Fruit fly (Drosophila melanogaster) whole organism, embryonic: ENCODE data around the gene SsRbeta.
A peak's percentile ranks its signal among the peaks of the same experiment; 100 is the strongest.

Experiments used
- Atf-2 ChIP-seq: fragments of 200-800 bp; sonication (Bioruptor generic); optimal IDR thresholded peaks from 2 replicates; lab custom pipeline; 2016; ENCODE audit warnings: missing biosample characterization, missing genetic modification characterization
- CG10366 ChIP-seq: fragments of 200-800 bp; sonication (Bioruptor generic); IDR thresholded peaks from 2 replicates; pipeline ENCODE4 v1.3.6; 2022; ENCODE audit warnings: missing biosample characterization, missing genetic modification characterization
- CG10462 ChIP-seq: fragments of 200-800 bp; sonication (Bioruptor generic); optimal IDR thresholded peaks from 2 replicates; lab custom pipeline; 2016; ENCODE audit warnings: missing biosample characterization, missing genetic modification characterization
- CG11456 ChIP-seq: fragments of 200-800 bp; sonication (Bioruptor generic); IDR thresholded peaks from 3 replicates; pipeline ENCODE4 v1.3.6; 2022; ENCODE audit warnings: missing biosample characterization, missing genetic modification characterization
- CG11695 ChIP-seq: fragments of 200-800 bp; sonication (Bioruptor generic); IDR thresholded peaks from 3 replicates; pipeline ENCODE4 v1.3.6; 2022; ENCODE audit warnings: missing biosample characterization, missing genetic modification characterization
- CG11723 ChIP-seq: fragments of 200-800 bp; sonication (Bioruptor generic); optimal IDR thresholded peaks from 2 replicates; lab custom pipeline; 2017; ENCODE audit warnings: missing biosample characterization, mild to moderate bottlenecking, missing genetic modification characterization
- CG12659 ChIP-seq: fragments of 200-800 bp; sonication (Bioruptor generic); optimal IDR thresholded peaks from 3 replicates; lab custom pipeline; 2017; ENCODE audit warnings: mild to moderate bottlenecking, missing biosample characterization, missing genetic modification reagents, missing genetic modification characterization
- CG14667 ChIP-seq: fragments of 200-800 bp; sonication (Bioruptor generic); IDR thresholded peaks from 2 replicates; pipeline ENCODE4 v1.3.6; 2022; ENCODE audit warnings: missing biosample characterization, missing genetic modification characterization
- CG14860 ChIP-seq: fragments of 200-800 bp; sonication (Bioruptor generic); IDR thresholded peaks from 3 replicates; pipeline ENCODE4 v1.3.6; 2022; ENCODE audit warnings: missing biosample characterization, missing genetic modification characterization; ENCODE audit not compliant: partially characterized antibody
- CG15011 ChIP-seq: fragments of 200-800 bp; sonication (Bioruptor generic); optimal IDR thresholded peaks from 3 replicates; lab custom pipeline; 2018; ENCODE audit warnings: missing biosample characterization, mild to moderate bottlenecking, missing genetic modification characterization
- CG17328 ChIP-seq: fragments of 200-800 bp; sonication (Bioruptor generic); IDR thresholded peaks from 2 replicates; pipeline ENCODE4 v1.3.6; 2022; ENCODE audit warnings: missing biosample characterization, missing genetic modification characterization
- CG18599 ChIP-seq: fragments of 200-800 bp; sonication (Bioruptor generic); optimal IDR thresholded peaks from 3 replicates; lab custom pipeline; 2017; ENCODE audit warnings: missing biosample characterization, missing genetic modification characterization, mild to moderate bottlenecking, moderate library complexity, missing genetic modification reagents
- CG18619 ChIP-seq: fragments of 200-800 bp; sonication (Bioruptor generic); optimal IDR thresholded peaks from 3 replicates; lab custom pipeline; 2017; ENCODE audit warnings: missing biosample characterization, mild to moderate bottlenecking, missing genetic modification characterization
- CG33213 ChIP-seq: fragments of 200-800 bp; sonication (Bioruptor generic); optimal IDR thresholded peaks from 3 replicates; lab custom pipeline; 2016; ENCODE audit warnings: missing biosample characterization, missing genetic modification characterization
- CG6175 ChIP-seq: fragments of 200-800 bp; sonication (Bioruptor generic); IDR thresholded peaks from 3 replicates; pipeline ENCODE4 v1.3.6; 2022; ENCODE audit warnings: missing biosample characterization, missing genetic modification characterization
- CG8290 ChIP-seq, 3 experiments: fragments of 200-800 bp; sonication (Bioruptor generic); optimal IDR thresholded peaks; 2 replicates each; lab custom pipeline; 2016 to 2019; ENCODE audit warnings: missing biosample characterization in 3 of 3, missing genetic modification characterization in 3 of 3, mild to moderate bottlenecking in 2 of 3, moderate library complexity in 1 of 3
- CG9932 ChIP-seq: fragments of 200-800 bp; sonication (Bioruptor generic); IDR thresholded peaks from 2 replicates; pipeline ENCODE4 v1.3.6; 2022; ENCODE audit warnings: missing biosample characterization, missing genetic modification characterization
- CHES-1-like ChIP-seq: fragments of 200-800 bp; sonication (Bioruptor generic); optimal IDR thresholded peaks from 2 replicates; lab custom pipeline; 2016; ENCODE audit warnings: missing biosample characterization, missing genetic modification characterization
- CoRest ChIP-seq: fragments of 200-800 bp; sonication (Bioruptor generic); optimal IDR thresholded peaks from 3 replicates; lab custom pipeline; 2018; ENCODE audit warnings: missing biosample characterization, mild to moderate bottlenecking, missing genetic modification characterization, moderate library complexity
- D19A ChIP-seq: fragments of 200-800 bp; optimal IDR thresholded peaks from 3 replicates; lab custom pipeline; 2019; ENCODE audit warnings: missing biosample characterization, mild to moderate bottlenecking, missing genetic modification characterization, moderate library complexity
- D19B ChIP-seq: fragments of 200-800 bp; sonication (Bioruptor generic); optimal IDR thresholded peaks from 2 replicates; lab custom pipeline; 2017; ENCODE audit warnings: missing biosample characterization, mild to moderate bottlenecking, missing genetic modification characterization
- E2f2 ChIP-seq: fragments of 200-800 bp; sonication (Bioruptor generic); IDR thresholded peaks from 2 replicates; pipeline ENCODE4 v1.3.6; 2022; ENCODE audit warnings: missing biosample characterization, missing genetic modification characterization
- GATAe ChIP-seq: fragments of 200-800 bp; sonication (Bioruptor generic); conservative IDR thresholded peaks from 2 replicates; pipeline ENCODE4 v1.3.6; 2022; ENCODE audit warnings: missing biosample characterization, missing genetic modification characterization
- H15 ChIP-seq: fragments of 200-800 bp; sonication (Bioruptor generic); IDR thresholded peaks from 3 replicates; pipeline ENCODE4 v1.3.6; 2022; ENCODE audit warnings: missing biosample characterization, missing genetic modification characterization
- Hr78 ChIP-seq, 2 experiments: fragments of 200-800 bp in 1 of 2; fragments of >200 bp in 1 of 2; sonication (Bioruptor generic) in 1 of 2; optimal IDR thresholded peaks; 2 replicates each; lab custom pipeline; 2017 to 2019; ENCODE audit warnings: missing biosample characterization in 2 of 2, missing genetic modification characterization in 2 of 2, mild to moderate bottlenecking in 1 of 2, moderate library complexity in 1 of 2
- Hsf ChIP-seq: fragments of 200-800 bp; sonication (Bioruptor generic); optimal IDR thresholded peaks from 3 replicates; lab custom pipeline; 2016; ENCODE audit warnings: missing biosample characterization, missing genetic modification characterization
- MESR4 ChIP-seq: fragments of 200-800 bp; sonication (Bioruptor generic); optimal IDR thresholded peaks from 2 replicates; lab custom pipeline; 2018; ENCODE audit warnings: missing biosample characterization, mild to moderate bottlenecking, missing genetic modification characterization, moderate library complexity
- MTF-1 ChIP-seq: fragments of 200-800 bp; sonication (Bioruptor generic); optimal IDR thresholded peaks from 2 replicates; lab custom pipeline; 2018; ENCODE audit warnings: missing biosample characterization, mild to moderate bottlenecking, missing genetic modification characterization, borderline replicate concordance
- YL-1 ChIP-seq: fragments of 200-800 bp; sonication (Bioruptor generic); optimal IDR thresholded peaks from 3 replicates; lab custom pipeline; 2017; ENCODE audit warnings: missing biosample characterization, mild to moderate bottlenecking, missing genetic modification characterization
- ab ChIP-seq: fragments of 200-800 bp; sonication (Bioruptor generic); optimal IDR thresholded peaks from 2 replicates; lab custom pipeline; 2016; ENCODE audit warnings: missing biosample characterization, missing genetic modification characterization
- ase ChIP-seq: fragments of 200-800 bp; sonication (Bioruptor generic); IDR thresholded peaks from 3 replicates; pipeline ENCODE4 v1.3.6; 2022; ENCODE audit warnings: missing biosample characterization, missing genetic modification characterization
- caup ChIP-seq: fragments of 200-800 bp; sonication (Bioruptor generic); optimal IDR thresholded peaks from 3 replicates; lab custom pipeline; 2017; ENCODE audit warnings: missing biosample characterization, mild to moderate bottlenecking, missing genetic modification characterization, moderate library complexity; ENCODE audit not compliant: severe bottlenecking
- crp ChIP-seq, 2 experiments: fragments of 200-800 bp; sonication (Bioruptor generic); optimal IDR thresholded peaks; 2 replicates in 1 of 2; 3 replicates in 1 of 2; lab custom pipeline; 2017; ENCODE audit warnings: missing biosample characterization in 2 of 2, missing genetic modification characterization in 2 of 2, mild to moderate bottlenecking in 1 of 2, moderate library complexity in 1 of 2
- grau ChIP-seq: fragments of 200-800 bp; optimal IDR thresholded peaks from 3 replicates; lab custom pipeline; 2019; ENCODE audit warnings: missing biosample characterization, mild to moderate bottlenecking, missing genetic modification characterization, moderate library complexity
- hbn ChIP-seq: fragments of 200-800 bp; sonication (Bioruptor generic); IDR thresholded peaks from 2 replicates; pipeline ENCODE4 v1.3.6; 2022; ENCODE audit warnings: missing biosample characterization, missing genetic modification characterization; ENCODE audit not compliant: partially characterized antibody
- kni ChIP-seq: fragments of 200-800 bp; sonication (Bioruptor generic); optimal IDR thresholded peaks from 3 replicates; lab custom pipeline; 2017; ENCODE audit warnings: mild to moderate bottlenecking, missing biosample characterization, missing genetic modification reagents, missing genetic modification characterization
- nerfin-2 ChIP-seq: fragments of 200-800 bp; sonication (Bioruptor generic); IDR thresholded peaks from 2 replicates; pipeline ENCODE4 v1.3.6; 2022; ENCODE audit warnings: missing biosample characterization, missing genetic modification characterization; ENCODE audit not compliant: partially characterized antibody
- pan ChIP-seq, 4 experiments: fragments of >200 bp in 3 of 4; fragments of 200-800 bp in 1 of 4; sonication (Bioruptor generic) in 1 of 4; optimal IDR thresholded peaks in 3 of 4; IDR thresholded peaks in 1 of 4; 2 replicates each; pipeline versions ENCODE4 v1.3.6 to Lab custom; 2017 to 2022; ENCODE audit warnings: missing biosample characterization in 2 of 4, missing genetic modification characterization in 2 of 4, mixed read lengths in 1 of 4
- pum ChIP-seq: fragments of 200-800 bp; sonication (Bioruptor generic); optimal IDR thresholded peaks from 2 replicates; lab custom pipeline; 2016; ENCODE audit warnings: missing biosample characterization, missing genetic modification characterization
- pzg ChIP-seq: fragments of 200-800 bp; sonication (Bioruptor generic); optimal IDR thresholded peaks from 3 replicates; lab custom pipeline; 2018; ENCODE audit warnings: missing biosample characterization, mild to moderate bottlenecking, missing genetic modification characterization, moderate library complexity
- schlank ChIP-seq: fragments of 200-800 bp; sonication (Bioruptor generic); optimal IDR thresholded peaks from 2 replicates; lab custom pipeline; 2018; ENCODE audit warnings: missing biosample characterization, mild to moderate bottlenecking, missing genetic modification characterization
- slbo ChIP-seq: fragments of 200-800 bp; sonication (Bioruptor generic); IDR thresholded peaks from 2 replicates; pipeline ENCODE4 v1.3.6; 2022; ENCODE audit warnings: missing biosample characterization, missing genetic modification characterization
- so ChIP-seq: fragments of 200-800 bp; sonication (Bioruptor generic); IDR thresholded peaks from 3 replicates; pipeline ENCODE4 v1.3.6; 2022; ENCODE audit warnings: missing biosample characterization, missing genetic modification characterization
- sob ChIP-seq: fragments of 200-800 bp; sonication (Bioruptor generic); IDR thresholded peaks from 2 replicates; pipeline ENCODE4 v1.3.6; 2022; ENCODE audit warnings: missing biosample characterization, missing genetic modification characterization
- sug ChIP-seq: fragments of 200-800 bp; optimal IDR thresholded peaks from 2 replicates; lab custom pipeline; 2019; ENCODE audit warnings: missing biosample characterization, mild to moderate bottlenecking, missing genetic modification characterization, moderate library complexity
- trem ChIP-seq: fragments of 200-800 bp; optimal IDR thresholded peaks from 3 replicates; lab custom pipeline; 2019; ENCODE audit warnings: missing biosample characterization, mild to moderate bottlenecking, missing genetic modification characterization, moderate library complexity
- tup ChIP-seq: fragments of 200-800 bp; sonication (Bioruptor generic); optimal IDR thresholded peaks from 2 replicates; lab custom pipeline; 2016; ENCODE audit warnings: missing biosample characterization, mild to moderate bottlenecking, missing genetic modification characterization, moderate library complexity
- zen2 ChIP-seq: fragments of 200-800 bp; sonication (Bioruptor generic); IDR thresholded peaks from 3 replicates; pipeline ENCODE4 v1.3.6; 2022; ENCODE audit warnings: missing biosample characterization, missing genetic modification characterization; ENCODE audit not compliant: partially characterized antibody

SsRbeta gene

DNA sequence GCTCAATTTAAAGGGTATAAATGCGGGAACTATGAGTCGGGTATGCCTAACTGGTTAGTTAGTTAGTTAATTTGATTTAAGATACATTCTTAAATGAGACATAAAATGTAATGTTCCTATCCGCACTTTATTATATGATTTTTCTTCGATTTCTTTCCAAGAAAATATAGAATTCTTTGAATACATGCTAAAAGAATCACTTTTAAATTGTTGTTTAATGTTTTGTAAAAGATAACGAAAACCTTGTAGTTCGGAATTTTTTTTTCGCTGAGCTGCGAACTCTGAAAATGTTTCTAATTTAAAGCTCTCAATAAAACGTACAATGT, 30.6 kb downstream of the SsRbeta start (continued):
- peak; percentile 70 for TF ChIP-seq CG18599 (GFP tag; lab: Kevin White, UChicago)
- TF ChIP-seq CG18619 (GFP tag; lab: Kevin White, UChicago) = peak; percentile 18
- TF ChIP-seq crp (GFP tag; optimal IDR thresholded peaks at IDR 0.05; lab: Kevin White, UChicago) = no peak
- TF ChIP-seq D19A (tag; lab: Kevin White, UChicago) = peak; percentile 38
- TF ChIP-seq grau (tag; lab: Kevin White, UChicago) = peak; percentile 55
- TF ChIP-seq CG12659 = peak; percentile 12
- peak; percentile 35 for TF ChIP-seq caup (GFP tag; lab: Kevin White, UChicago)
- no peak for TF ChIP-seq pan (optimal IDR thresholded peaks at IDR 0.05; lab: Kevin White, UChicago)
- TF ChIP-seq pan (GFP tag; optimal IDR thresholded peaks at IDR 0.05 in 1 of 2, IDR thresholded peaks at IDR 0.05 in 1 of 2) = no peak
- TF ChIP-seq zen2 (GFP tag; lab: Robert Waterston, UW) = no peak
- TF ChIP-seq MESR4 (GFP tag; lab: Kevin White, UChicago) = no peak
- TF ChIP-seq CG15011 = no peak
- TF ChIP-seq CG11456 (GFP tag; lab: Robert Waterston, UW) = no peak
- no peak for TF ChIP-seq CG9932 (GFP tag; lab: Robert Waterston, UW)
- no peak for TF ChIP-seq hbn (GFP tag; lab: Robert Waterston, UW)
- TF ChIP-seq D19B = peak; percentile 82
- no peak for TF ChIP-seq Atf-2 (GFP tag; lab: Kevin White, UChicago)
- TF ChIP-seq pum (GFP tag; lab: Kevin White, UChicago) = no peak
- no peak for TF ChIP-seq CG6175 (GFP tag; lab: Robert Waterston, UW)
- TF ChIP-seq CHES-1-like (GFP tag; lab: Kevin White, UChicago) = no peak
- TF ChIP-seq Hsf (GFP tag; lab: Kevin White, UChicago) = no peak
- TF ChIP-seq CG8290 (GFP tag; optimal IDR thresholded peaks at IDR 0.05; lab: Kevin White, UChicago) = no peak
- peak in 1 of 2 experiments; percentile 16 for TF ChIP-seq CG8290 (tag; optimal IDR thresholded peaks at IDR 0.05; lab: Kevin White, UChicago)
- peak; percentile 25 for TF ChIP-seq CoRest (tag; lab: Kevin White, UChicago)
- no peak for TF ChIP-seq so (GFP tag; lab: Robert Waterston, UW)
- TF ChIP-seq CG11723 (GFP tag; lab: Kevin White, UChicago) = no peak
- TF ChIP-seq CG10366 (GFP tag; lab: Robert Waterston, UW) = no peak
- TF ChIP-seq slbo (GFP tag; lab: Robert Waterston, UW) = peak; percentile 41; the same call in 1 of the 2 replicates
- peak; percentile 21 for TF ChIP-seq schlank (tag; lab: Kevin White, UChicago)
- TF ChIP-seq CG17328 (GFP tag; lab: Robert Waterston, UW) = no peak
- TF ChIP-seq ab (GFP tag; lab: Kevin White, UChicago) = no peak
- TF ChIP-seq CG11695 (GFP tag; lab: Robert Waterston, UW) = 0 out of 3 replicates have a peak, but pooled peaks have one; percentile 33
- no peak for TF ChIP-seq CG14667

DNA sequence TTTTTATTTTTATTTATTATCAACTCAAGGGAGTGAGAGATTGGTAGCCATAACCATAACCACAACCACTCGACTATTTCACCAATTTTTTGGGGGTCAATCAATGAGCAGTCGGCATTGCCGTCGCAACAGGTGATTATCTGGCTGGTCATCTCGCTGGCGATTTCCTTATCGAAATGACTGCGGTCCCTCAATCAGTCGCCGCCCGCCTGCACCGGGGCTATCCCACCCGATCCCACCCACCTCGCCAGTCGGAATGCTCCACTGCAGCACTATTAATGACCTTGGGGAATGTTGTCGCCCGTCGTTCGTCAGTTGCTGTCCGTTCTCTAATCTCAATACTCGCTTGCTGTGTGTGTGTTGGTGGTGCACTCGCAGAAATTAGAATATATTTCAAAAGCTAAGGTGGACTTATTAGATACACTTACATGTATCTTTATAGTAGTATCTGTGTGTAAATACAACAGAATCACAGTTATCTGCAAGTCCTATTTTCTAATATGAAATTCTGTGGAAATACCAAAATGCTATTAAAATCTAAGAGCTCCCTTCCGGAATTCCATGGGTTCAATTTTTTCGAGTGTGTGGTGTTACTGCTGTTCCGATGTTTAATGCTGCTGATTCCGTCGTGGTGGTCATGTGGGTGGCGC, 31.1 kb downstream of the SsRbeta start:
- no peak for TF ChIP-seq Hr78 (GFP tag; optimal IDR thresholded peaks at IDR 0.05; lab: Kevin White, UChicago)
- no peak for TF ChIP-seq YL-1
- no peak for TF ChIP-seq zen2 (GFP tag; lab: Robert Waterston, UW)
- TF ChIP-seq tup = no peak
- TF ChIP-seq E2f2 (GFP tag; lab: Robert Waterston, UW) = no peak
- TF ChIP-seq sob (GFP tag; lab: Robert Waterston, UW) = peak; percentile 54; the same call in 1 of the 2 replicates
- no peak for TF ChIP-seq CG14860 (GFP tag; lab: Robert Waterston, UW)
- no peak for TF ChIP-seq CG33213 (GFP tag; lab: Kevin White, UChicago)
- TF ChIP-seq trem (tag; lab: Kevin White, UChicago) = no peak
- TF ChIP-seq ase (GFP tag; lab: Robert Waterston, UW) = 0 out of 3 replicates have a peak, but pooled peaks have one; percentile 36
- TF ChIP-seq nerfin-2 (GFP tag; lab: Robert Waterston, UW) = no peak; the same call in 1 of the 2 replicates
- peak; percentile 29; the same call in 1 of the 3 replicates for TF ChIP-seq H15 (GFP tag; lab: Robert Waterston, UW)
- no peak for TF ChIP-seq pzg (GFP tag; lab: Kevin White, UChicago)
- no peak for TF ChIP-seq CG10462 (GFP tag; lab: Kevin White, UChicago)
- no peak for TF ChIP-seq MTF-1 (GFP tag; lab: Kevin White, UChicago)
- TF ChIP-seq GATAe (GFP tag; lab: Robert Waterston, UW) = no peak; the same call in 1 of the 2 replicates
- no peak for TF ChIP-seq kni (GFP tag; lab: Kevin White, UChicago)
- peak; percentile 46 for TF ChIP-seq sug (tag; lab: Kevin White, UChicago)
